Worm (Caenorhabditis elegans) whole organism, dauer: ENCODE data around the gene F29B9.1.

Experiments used
- unc-62 ChIP-seq: sonication (generic microtip); optimal IDR thresholded peaks from 2 replicates; lab custom pipeline; 2017; ENCODE audit warnings: missing biosample characterization, missing genetic modification reagents, missing genetic modification characterization

Gene F29B9.1

ce11 chrIV:4657874-4658273 is 7.3 kb upstream of the F29B9.1 start, which contains the start of gene col-111:
Gene col-111 (minus strand): TSS chrIV:4657974.
- TF ChIP-seq unc-62 (GFP tag; lab: Kevin White, UChicago): no peak

- TF ChIP-seq unc-62 (GFP tag; lab: Kevin White, UChicago): no peak
Observed at ce11 chrIV:4659277-4659676, 5.9 kb upstream of the F29B9.1 start, which contains the start of gene mrps-21. Gene mrps-21 (minus strand): TSS chrIV:4659517.

- no peak for TF ChIP-seq unc-62 (GFP tag; lab: Kevin White, UChicago)
Observed at ce11 chrIV:4660151-4661041, 4.8 kb upstream of the F29B9.1 start, which contains the start of the genes F29B9.11 and jmjd-1.2. Gene F29B9.11 (minus strand): TSS chrIV:4660201. Gene jmjd-1.2 (plus strand): TSS chrIV:4660991.

ce11 chrIV:4667383-4667782 is 2.2 kb downstream of the F29B9.1 start:
- TF ChIP-seq unc-62 (GFP tag; lab: Kevin White, UChicago): no peak

- TF ChIP-seq unc-62 (GFP tag; lab: Kevin White, UChicago): no peak
Observed at ce11 chrIV:4667835-4668234, 2.7 kb downstream of the F29B9.1 start.

- no peak for TF ChIP-seq unc-62 (GFP tag; lab: Kevin White, UChicago)
Observed at ce11 chrIV:4669242-4669641, 4.1 kb downstream of the F29B9.1 start, which contains the start of gene F29B9.12. Gene F29B9.12 (plus strand): TSS chrIV:4669542.

- no peak for TF ChIP-seq unc-62 (GFP tag; lab: Kevin White, UChicago)
Observed at ce11 chrIV:4673332-4673731, 8.2 kb downstream of the F29B9.1 start.

ce11 chrIV:4674322-4674721 is 9.1 kb downstream of the F29B9.1 start:
- no peak for TF ChIP-seq unc-62 (GFP tag; lab: Kevin White, UChicago)

- TF ChIP-seq unc-62 (GFP tag; lab: Kevin White, UChicago): no peak
Observed at ce11 chrIV:4678718-4679117, 13.5 kb downstream of the F29B9.1 start, which contains the start of gene kin-36. Gene kin-36 (plus strand): TSS chrIV:4679018.

- no peak for TF ChIP-seq unc-62 (GFP tag; lab: Kevin White, UChicago)
Observed at ce11 chrIV:4683149-4683548, 18.0 kb downstream of the F29B9.1 start.

ce11 chrIV:4686291-4686830 is 21.2 kb downstream of the F29B9.1 start:
- no peak for TF ChIP-seq unc-62 (GFP tag; lab: Kevin White, UChicago)

- no peak for TF ChIP-seq unc-62 (GFP tag; lab: Kevin White, UChicago)
Observed at ce11 chrIV:4686898-4687297, 21.7 kb downstream of the F29B9.1 start.

ce11 chrIV:4688221-4688620 is 23.0 kb downstream of the F29B9.1 start, which contains the start of gene bus-4:
Gene bus-4 (plus strand): TSS chrIV:4688269.
- TF ChIP-seq unc-62 (GFP tag; lab: Kevin White, UChicago): no peak

- no peak for TF ChIP-seq unc-62 (GFP tag; lab: Kevin White, UChicago)
Observed at ce11 chrIV:4692463-4692862, 27.3 kb downstream of the F29B9.1 start, which contains the start of gene spe-51. Gene spe-51 (plus strand): TSS chrIV:4692763.

- no peak for TF ChIP-seq unc-62 (GFP tag; lab: Kevin White, UChicago)
Observed at ce11 chrIV:4703911-4704310, 38.7 kb downstream of the F29B9.1 start, which contains the start of gene ogdh-1. Gene ogdh-1 (minus strand): TSS chrIV:4704011.

- TF ChIP-seq unc-62 (GFP tag; lab: Kevin White, UChicago): no peak
Observed at ce11 chrIV:4705182-4705581, 40.0 kb downstream of the F29B9.1 start.
